Worm (Caenorhabditis elegans) whole organism, young adult: ENCODE measurements around the gene srv-2.

Experiments
- B0035.1 ChIP-seq: sonication (generic microtip); optimal IDR thresholded peaks from 2 replicates; lab custom pipeline; 2016; ENCODE audit warnings: missing genetic modification characterization, mild to moderate bottlenecking, missing compliant biosample characterization, missing genotype, missing genetic modification reagents
- C17E4.6 ChIP-seq: fragments of 200-800 bp; sonication (Bioruptor generic); IDR thresholded peaks from 2 replicates; pipeline ENCODE4 v1.3.6; 2022; ENCODE audit warnings: missing genetic modification reagents, missing genetic modification characterization, missing compliant biosample characterization
- F23B12.7 ChIP-seq: sonication (generic microtip); optimal IDR thresholded peaks from 2 replicates; lab custom pipeline; 2017; ENCODE audit warnings: missing genetic modification characterization, mild to moderate bottlenecking, missing compliant biosample characterization, antibody characterized with exemption, moderate library complexity; ENCODE audit not compliant: insufficient read depth
- F39B2.1 ChIP-seq: fragments of 200-800 bp; sonication (Bioruptor generic); IDR thresholded peaks from 2 replicates; pipeline ENCODE4 v1.3.6; 2022; ENCODE audit warnings: missing genetic modification reagents, missing genetic modification characterization, missing compliant biosample characterization
- F49E8.2 ChIP-seq: sonication (generic microtip); optimal IDR thresholded peaks from 3 replicates; lab custom pipeline; 2017; ENCODE audit warnings: missing genetic modification characterization, mild to moderate bottlenecking, missing compliant biosample characterization, antibody characterized with exemption, moderate library complexity; ENCODE audit not compliant: insufficient read depth
- F57C9.4 ChIP-seq: sonication (generic microtip); optimal IDR thresholded peaks from 2 replicates; lab custom pipeline; 2017; ENCODE audit warnings: mild to moderate bottlenecking, missing genetic modification characterization, missing compliant biosample characterization
- K12H6.12 ChIP-seq: fragments of 200-800 bp; sonication (Bioruptor generic); optimal IDR thresholded peaks from 2 replicates; lab custom pipeline; 2018; ENCODE audit warnings: mild to moderate bottlenecking, missing genetic modification characterization, missing compliant biosample characterization
- T07F8.4 ChIP-seq: sonication (generic microtip); optimal IDR thresholded peaks from 2 replicates; lab custom pipeline; 2016; ENCODE audit warnings: mild to moderate bottlenecking, missing genetic modification characterization, moderate library complexity, missing compliant biosample characterization
- ZK185.1 ChIP-seq: sonication (generic microtip); optimal IDR thresholded peaks from 2 replicates; lab custom pipeline; 2016; ENCODE audit warnings: mild to moderate bottlenecking, missing genetic modification characterization, missing compliant biosample characterization; ENCODE audit not compliant: poor library complexity, severe bottlenecking
- aptf-2 ChIP-seq: fragments of 200-800 bp; sonication (Bioruptor generic); conservative IDR thresholded peaks from 2 replicates; pipeline ENCODE4 v1.3.6; 2022; ENCODE audit warnings: missing genetic modification reagents, missing genetic modification characterization, missing compliant biosample characterization
- attf-5 ChIP-seq: fragments of 200-800 bp; sonication (Bioruptor generic); optimal IDR thresholded peaks from 2 replicates; lab custom pipeline; 2018; ENCODE audit warnings: mild to moderate bottlenecking, missing genetic modification characterization, missing compliant biosample characterization
- cebp-2 ChIP-seq: fragments of 200-800 bp; sonication (Bioruptor generic); IDR thresholded peaks from 2 replicates; pipeline ENCODE4 v1.3.6; 2022; ENCODE audit warnings: missing genetic modification characterization, missing compliant biosample characterization
- ceh-100 ChIP-seq: fragments of 200-800 bp; sonication (Bioruptor generic); IDR thresholded peaks from 2 replicates; pipeline ENCODE4 v1.3.6; 2022; ENCODE audit warnings: missing genetic modification reagents, missing genetic modification characterization, missing compliant biosample characterization
- dpff-1 ChIP-seq: sonication (generic microtip); optimal IDR thresholded peaks from 2 replicates; lab custom pipeline; 2017; ENCODE audit warnings: mild to moderate bottlenecking, missing genetic modification characterization, missing compliant biosample characterization
- efl-1 ChIP-seq: fragments of 150-350 bp; optimal IDR thresholded peaks from 2 replicates; lab custom pipeline; 2014; ENCODE audit warnings: missing biosample characterization, missing genetic modification reagents, missing genetic modification characterization
- egl-18 ChIP-seq: fragments of 200-800 bp; sonication (Bioruptor generic); IDR thresholded peaks from 2 replicates; pipeline ENCODE4 v1.3.6; 2022; ENCODE audit warnings: missing genetic modification reagents, missing genetic modification characterization, missing compliant biosample characterization
- egl-44 ChIP-seq: fragments of 200-800 bp; sonication (Bioruptor generic); IDR thresholded peaks from 2 replicates; pipeline ENCODE4 v1.3.6; 2022; ENCODE audit warnings: missing genetic modification reagents, missing genetic modification characterization, missing compliant biosample characterization
- gei-17 ChIP-seq: fragments of 200-800 bp; sonication (Bioruptor generic); optimal IDR thresholded peaks from 2 replicates; lab custom pipeline; 2018; ENCODE audit warnings: mild to moderate bottlenecking, missing genetic modification characterization, missing compliant biosample characterization
- hlh-12 ChIP-seq: sonication (generic microtip); optimal IDR thresholded peaks from 2 replicates; lab custom pipeline; 2016; ENCODE audit warnings: missing genetic modification characterization, missing compliant biosample characterization
- hmg-1.2 ChIP-seq: fragments of 200-800 bp; sonication (Bioruptor generic); IDR thresholded peaks from 2 replicates; pipeline ENCODE4 v1.3.6; 2022; ENCODE audit warnings: missing genetic modification reagents, missing genetic modification characterization, missing compliant biosample characterization
- hrde-1 ChIP-seq: sonication (generic microtip); optimal IDR thresholded peaks from 2 replicates; lab custom pipeline; 2016; ENCODE audit warnings: missing genetic modification characterization, mild to moderate bottlenecking, missing compliant biosample characterization, moderate library complexity, missing genotype, missing genetic modification reagents, borderline replicate concordance
- let-526 ChIP-seq: fragments of 200-800 bp; sonication (Bioruptor generic); IDR thresholded peaks from 2 replicates; pipeline ENCODE4 v1.3.6; 2022; ENCODE audit warnings: missing genetic modification reagents, missing genetic modification characterization, missing compliant biosample characterization
- lin-35 ChIP-seq, 3 experiments: fragments of 150-350 bp in 2 of 3; sonication (generic microtip) in 1 of 3; optimal IDR thresholded peaks; 2 replicates each; lab custom pipeline; 2014 to 2018; ENCODE audit warnings: missing biosample characterization in 3 of 3, missing genetic modification characterization in 3 of 3, missing genetic modification reagents in 3 of 3
- lir-1 ChIP-seq: fragments of 200-800 bp; sonication (Bioruptor generic); conservative IDR thresholded peaks from 2 replicates; pipeline ENCODE4 v1.3.6; 2022; ENCODE audit warnings: missing genetic modification reagents, missing genetic modification characterization, missing compliant biosample characterization
- madf-3 ChIP-seq: fragments of 200-800 bp; sonication (Bioruptor generic); IDR thresholded peaks from 2 replicates; pipeline ENCODE4 v1.3.6; 2022; ENCODE audit warnings: missing genetic modification reagents, missing genetic modification characterization, missing compliant biosample characterization
- mcd-1 ChIP-seq: fragments of 200-800 bp; sonication (Bioruptor generic); IDR thresholded peaks from 2 replicates; pipeline ENCODE4 v1.3.6; 2022; ENCODE audit warnings: missing genetic modification reagents, missing genetic modification characterization, missing compliant biosample characterization
- nhr-80 ChIP-seq: sonication (generic microtip); optimal IDR thresholded peaks from 2 replicates; lab custom pipeline; 2016; ENCODE audit warnings: missing genetic modification characterization, missing compliant biosample characterization
- tbp1 ChIP-seq: fragments of 200-800 bp; sonication (Bioruptor generic); optimal IDR thresholded peaks from 2 replicates; lab custom pipeline; 2018; ENCODE audit warnings: mild to moderate bottlenecking, missing genetic modification characterization, missing compliant biosample characterization
- unc-62 ChIP-seq: fragments of 150-350 bp; optimal IDR thresholded peaks from 2 replicates; lab custom pipeline; 2014; ENCODE audit warnings: missing biosample characterization, missing genetic modification reagents, missing genetic modification characterization
- xnd-1 ChIP-seq: sonication (generic microtip); optimal IDR thresholded peaks from 2 replicates; lab custom pipeline; 2016; ENCODE audit warnings: missing genotype, missing genetic modification reagents, missing genetic modification characterization, missing compliant biosample characterization
- ztf-6 ChIP-seq: fragments of 200-800 bp; sonication (Bioruptor generic); IDR thresholded peaks from 2 replicates; pipeline ENCODE4 v1.3.6; 2022; ENCODE audit warnings: missing genetic modification reagents, missing genetic modification characterization, missing compliant biosample characterization

The srv-2 gene

ce11 chrII:10618157-10618556 is 16.1 kb upstream of the srv-2 start, which contains the start of gene C14A4.13:
TSS of gene C14A4.13 (plus strand) at chrII:10618457.
- no peak for TF ChIP-seq C17E4.6 (GFP tag; lab: Robert Waterston, UW)
- TF ChIP-seq F57C9.4 (tag; lab: Kevin White, UChicago) = no peak
- TF ChIP-seq unc-62 = no peak
- no peak for TF ChIP-seq tbp1 (GFP tag; lab: Kevin White, UChicago)
- no peak for TF ChIP-seq dpff-1
- no peak for TF ChIP-seq aptf-2 (GFP tag; lab: Robert Waterston, UW)
- no peak for TF ChIP-seq F49E8.2 (tag; lab: Kevin White, UChicago)
- TF ChIP-seq mcd-1 (GFP tag; lab: Robert Waterston, UW) = no peak
- no peak for TF ChIP-seq egl-44
- TF ChIP-seq egl-18 (GFP tag; lab: Robert Waterston, UW) = no peak
- TF ChIP-seq ztf-6 (GFP tag; lab: Robert Waterston, UW) = no peak
- TF ChIP-seq hrde-1 (tag; lab: Kevin White, UChicago) = no peak
- no peak for TF ChIP-seq cebp-2 (GFP tag; lab: Robert Waterston, UW)
- TF ChIP-seq madf-3 = no peak
- TF ChIP-seq, all 124 proteins: peak for 0

- TF ChIP-seq F57C9.4 (tag; lab: Kevin White, UChicago) = no peak
- no peak for TF ChIP-seq xnd-1 (tag; lab: Kevin White, UChicago)
- no peak for TF ChIP-seq gei-17
- no peak for TF ChIP-seq F49E8.2 (tag; lab: Kevin White, UChicago)
- no peak for TF ChIP-seq B0035.1 (tag; lab: Kevin White, UChicago)
Measured at ce11 chrII:10612743-10613142, 10.7 kb upstream of the srv-2 start, which contains the start of gene C14A4.12. TSS of gene C14A4.12 (plus strand) at chrII:10613043.

- TF ChIP-seq K12H6.12 (tag; lab: Kevin White, UChicago) = no peak
- no peak for TF ChIP-seq lir-1 (GFP tag; lab: Robert Waterston, UW)
- no peak for TF ChIP-seq hlh-12 (tag; lab: Kevin White, UChicago)
- no peak for TF ChIP-seq let-526 (GFP tag; lab: Robert Waterston, UW)
- TF ChIP-seq lin-35 (GFP tag; optimal IDR thresholded peaks at IDR 0.05; lab: Kevin White, UChicago) = no peak
- TF ChIP-seq T07F8.4 (tag; lab: Kevin White, UChicago) = no peak
Measured at ce11 chrII:10608821-10609220, 6.7 kb upstream of the srv-2 start.

DNA sequence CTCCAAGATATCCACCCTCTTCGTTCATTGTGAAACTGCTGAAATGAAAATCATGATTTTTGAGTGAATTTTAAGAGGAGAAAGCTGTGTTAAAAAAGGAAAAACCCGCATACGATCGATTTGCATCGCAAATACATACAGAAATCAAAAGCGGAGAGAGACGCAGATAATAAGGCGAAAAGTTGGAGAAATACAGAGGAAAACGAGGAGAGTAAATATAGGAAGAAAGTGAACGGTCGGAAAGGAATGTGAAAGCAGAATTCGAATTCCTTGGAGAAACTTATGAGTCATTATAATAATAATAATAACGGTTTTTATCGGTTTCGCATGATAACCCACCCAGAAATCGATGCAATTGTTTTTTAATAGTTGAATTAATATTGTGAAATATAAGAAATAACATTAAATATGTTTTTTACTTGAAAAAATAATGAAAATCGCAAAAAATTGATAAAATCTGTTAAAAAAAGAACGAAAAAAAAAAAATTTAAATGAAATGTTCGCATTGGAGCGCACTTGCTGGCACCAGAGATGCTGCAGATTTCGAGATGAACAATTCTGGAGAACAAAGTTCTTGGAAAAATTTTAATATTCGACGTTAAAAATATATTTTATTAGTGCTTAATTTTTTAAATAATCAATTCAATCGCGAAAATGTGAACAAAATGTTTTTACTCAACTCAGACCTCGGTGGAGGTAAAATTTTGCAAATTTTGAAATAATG is 5.3 kb upstream of the srv-2 start, which contains the start of gene ccm-3:
TSS of gene ccm-3 (minus strand) at position 38 of the 724 bp plus-strand sequence.
- TF ChIP-seq lin-35 (GFP tag; optimal IDR thresholded peaks at IDR 0.05; lab: Kevin White, UChicago) (peak in 1 of 3 experiments; percentile 36), nhr-80 (peak; percentile 32), F39B2.1 (GFP tag; lab: Robert Waterston, UW) (no peak), mcd-1 (GFP tag; lab: Robert Waterston, UW) (peak; percentile 84), efl-1 (GFP tag; lab: Kevin White, UChicago) (peak; percentile 10), attf-5 (GFP tag; lab: Kevin White, UChicago) (peak; percentile 79), hmg-1.2 (GFP tag; lab: Robert Waterston, UW) (peak; percentile 32; the same call in 1 of the 2 replicates), ZK185.1 (no peak), ceh-100 (GFP tag; lab: Robert Waterston, UW) (peak; percentile 69; the same call in 1 of the 2 replicates), F23B12.7 (peak; percentile 1)
